Worm (Caenorhabditis elegans): ENCODE results near the gene mtx-2.

- TF ChIP-seq lir-3 (tag; optimal IDR thresholded peaks at IDR 0.05; ENCODE audit: poor library complexity) (no peak), ceh-63 (GFP tag; optimal IDR thresholded peaks at IDR 0.05) (no peak), C34B4.2 (tag; optimal IDR thresholded peaks at IDR 0.05) (no peak), snu-23 (GFP tag; optimal IDR thresholded peaks at IDR 0.05) (no peak)
Observed at ce11 chrIII:7772901-7773300, 9.5 kb upstream of the mtx-2 start, which contains the start of the genes ZK686.6 and ZK686.1.
